Worm (Caenorhabditis elegans) whole organism, L2 larva: ENCODE measurements around the gene C14B9.10.

Source experiments
- C34F6.9 ChIP-seq: fragments of 150-350 bp; optimal IDR thresholded peaks from 2 replicates; lab custom pipeline; 2014; ENCODE audit warnings: missing biosample characterization, missing genetic modification characterization
- F13H6.1 ChIP-seq: sonication (generic microtip); optimal IDR thresholded peaks from 2 replicates; lab custom pipeline; 2016; ENCODE audit warnings: missing genetic modification characterization, missing compliant biosample characterization
- R02D3.7 ChIP-seq: fragments of 150-350 bp; optimal IDR thresholded peaks from 2 replicates; lab custom pipeline; 2014; ENCODE audit warnings: missing biosample characterization, missing genetic modification characterization
- ZK546.5 ChIP-seq: sonication (generic microtip); optimal IDR thresholded peaks from 2 replicates; lab custom pipeline; 2017; ENCODE audit warnings: missing biosample characterization, missing genetic modification characterization
- aly-2 ChIP-seq: fragments of 150-350 bp; optimal IDR thresholded peaks from 2 replicates; lab custom pipeline; 2014; ENCODE audit warnings: missing biosample characterization, missing genetic modification characterization
- blmp-1 ChIP-seq: sonication (generic microtip); optimal IDR thresholded peaks from 2 replicates; lab custom pipeline; 2017; ENCODE audit warnings: missing genetic modification characterization, mild to moderate bottlenecking, missing compliant biosample characterization, antibody characterized with exemption, moderate library complexity; ENCODE audit not compliant: insufficient read depth
- ceh-16 ChIP-seq: fragments of 150-350 bp; optimal IDR thresholded peaks from 2 replicates; lab custom pipeline; 2014; ENCODE audit warnings: missing biosample characterization, missing genetic modification characterization
- crh-2 ChIP-seq: sonication (generic microtip); optimal IDR thresholded peaks from 2 replicates; lab custom pipeline; 2017; ENCODE audit warnings: missing biosample characterization, missing genetic modification characterization
- fos-1 ChIP-seq: fragments of 150-350 bp; optimal IDR thresholded peaks from 2 replicates; lab custom pipeline; 2014; ENCODE audit warnings: missing biosample characterization, missing genetic modification characterization
- gmeb-1 ChIP-seq: fragments of 150-350 bp; optimal IDR thresholded peaks from 2 replicates; lab custom pipeline; 2014; ENCODE audit warnings: missing biosample characterization, missing genetic modification characterization
- lin-13 ChIP-seq: fragments of 150-350 bp; optimal IDR thresholded peaks from 2 replicates; lab custom pipeline; 2014; ENCODE audit warnings: missing biosample characterization, missing genetic modification reagents, missing genetic modification characterization
- lin-39 ChIP-seq: fragments of 150-350 bp; optimal IDR thresholded peaks from 2 replicates; lab custom pipeline; 2014; ENCODE audit warnings: missing biosample characterization, missing genetic modification reagents, missing genetic modification characterization
- lsy-2 ChIP-seq, 2 experiments: fragments of 150-350 bp in 1 of 2; sonication (generic microtip) in 1 of 2; optimal IDR thresholded peaks; 2 replicates each; lab custom pipeline; 2014 to 2017; ENCODE audit warnings: missing biosample characterization in 2 of 2, missing genetic modification characterization in 2 of 2
- mab-5 ChIP-seq: fragments of 150-350 bp; optimal IDR thresholded peaks from 2 replicates; lab custom pipeline; 2014; ENCODE audit warnings: missing biosample characterization, missing genetic modification characterization
- mdl-1 ChIP-seq, 2 experiments: fragments of 150-350 bp in 1 of 2; sonication (generic microtip) in 1 of 2; optimal IDR thresholded peaks; 2 replicates each; lab custom pipeline; 2017; ENCODE audit warnings: missing biosample characterization in 2 of 2, missing genetic modification characterization in 2 of 2
- nhr-12 ChIP-seq: fragments of 150-350 bp; optimal IDR thresholded peaks from 2 replicates; lab custom pipeline; 2014; ENCODE audit warnings: missing biosample characterization, missing genetic modification characterization
- nhr-129 ChIP-seq: fragments of 150-350 bp; optimal IDR thresholded peaks from 2 replicates; lab custom pipeline; 2014; ENCODE audit warnings: missing biosample characterization, missing genetic modification characterization
- nhr-21 ChIP-seq: fragments of 150-350 bp; optimal IDR thresholded peaks from 2 replicates; lab custom pipeline; 2014; ENCODE audit warnings: missing biosample characterization, missing genetic modification characterization
- nhr-23 ChIP-seq: fragments of 150-350 bp; optimal IDR thresholded peaks from 2 replicates; lab custom pipeline; 2014; ENCODE audit warnings: missing biosample characterization, missing genetic modification reagents, missing genetic modification characterization
- nhr-25 ChIP-seq: fragments of 150-350 bp; sonication (generic microtip); optimal IDR thresholded peaks from 3 replicates; lab custom pipeline; 2014; ENCODE audit warnings: missing biosample characterization, missing genetic modification characterization
- nhr-6 ChIP-seq: fragments of 150-350 bp; optimal IDR thresholded peaks from 2 replicates; lab custom pipeline; 2014; ENCODE audit warnings: missing biosample characterization, missing genetic modification characterization
- nhr-77 ChIP-seq: fragments of 150-350 bp; optimal IDR thresholded peaks from 2 replicates; lab custom pipeline; 2014; ENCODE audit warnings: missing biosample characterization, missing genetic modification characterization
- peb-1 ChIP-seq: fragments of 150-350 bp; optimal IDR thresholded peaks from 2 replicates; lab custom pipeline; 2014; ENCODE audit warnings: missing biosample characterization, missing genetic modification characterization
- sem-4 ChIP-seq: fragments of 150-350 bp; optimal IDR thresholded peaks from 2 replicates; lab custom pipeline; 2014; ENCODE audit warnings: missing biosample characterization, missing genetic modification reagents, missing genetic modification characterization
- skn-1 ChIP-seq: sonication (generic microtip); optimal IDR thresholded peaks from 2 replicates; lab custom pipeline; 2017; ENCODE audit warnings: missing biosample characterization, missing genetic modification characterization
- sma-3 ChIP-seq: sonication (generic microtip); optimal IDR thresholded peaks from 2 replicates; lab custom pipeline; 2016; ENCODE audit warnings: missing genetic modification reagents, missing genetic modification characterization, missing compliant biosample characterization
- sma-9 ChIP-seq, 2 experiments: fragments of 150-350 bp in 1 of 2; sonication (generic microtip) in 1 of 2; optimal IDR thresholded peaks; 2 replicates each; lab custom pipeline; 2014 to 2016; ENCODE audit warnings: missing genetic modification characterization in 2 of 2, mild to moderate bottlenecking in 1 of 2, missing biosample characterization in 1 of 2, missing compliant biosample characterization in 1 of 2, missing genetic modification reagents in 1 of 2, moderate library complexity in 1 of 2
- snpc-4 ChIP-seq: fragments of 150-350 bp; optimal IDR thresholded peaks from 2 replicates; lab custom pipeline; 2014; ENCODE audit warnings: missing biosample characterization, missing genetic modification characterization
- unc-55 ChIP-seq: fragments of 150-350 bp; sonication (generic microtip); optimal IDR thresholded peaks from 3 replicates; lab custom pipeline; 2014; ENCODE audit warnings: missing biosample characterization, missing genetic modification reagents, missing genetic modification characterization
- unc-62 ChIP-seq: fragments of 150-350 bp; optimal IDR thresholded peaks from 2 replicates; lab custom pipeline; 2014; ENCODE audit warnings: missing biosample characterization, missing genetic modification reagents, missing genetic modification characterization
- zag-1 ChIP-seq: fragments of 150-350 bp; optimal IDR thresholded peaks from 2 replicates; lab custom pipeline; 2014; ENCODE audit warnings: missing biosample characterization, missing genetic modification characterization
- ztf-4 ChIP-seq: fragments of 150-350 bp; optimal IDR thresholded peaks from 2 replicates; lab custom pipeline; 2014; ENCODE audit warnings: missing biosample characterization, missing genetic modification characterization

The C14B9.10 gene

DNA sequence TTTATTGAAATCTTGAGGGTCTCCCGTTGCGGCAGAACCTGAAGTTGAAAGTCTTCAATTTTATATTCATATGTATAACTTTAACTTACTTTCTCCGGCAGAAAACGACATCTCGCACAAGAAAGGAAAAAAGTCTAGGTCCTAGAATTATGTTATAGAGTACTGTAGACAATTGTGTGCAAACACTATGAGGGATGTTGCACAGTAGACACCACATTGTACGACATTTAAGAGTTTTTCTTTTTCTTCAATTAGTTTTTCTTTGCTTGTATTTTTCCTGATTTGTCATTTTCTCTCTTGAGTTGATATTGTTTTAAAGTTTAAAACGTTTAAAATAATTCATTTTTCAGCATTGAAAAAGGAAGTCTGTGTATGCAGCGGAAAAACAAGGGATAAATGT lies 45.3 kb upstream of the C14B9.10 start, which contains the start of the genes K06H7.7 and grp-1 (continued):
- TF ChIP-seq nhr-77 (tag; lab: Kevin White, UChicago) = no peak

DNA sequence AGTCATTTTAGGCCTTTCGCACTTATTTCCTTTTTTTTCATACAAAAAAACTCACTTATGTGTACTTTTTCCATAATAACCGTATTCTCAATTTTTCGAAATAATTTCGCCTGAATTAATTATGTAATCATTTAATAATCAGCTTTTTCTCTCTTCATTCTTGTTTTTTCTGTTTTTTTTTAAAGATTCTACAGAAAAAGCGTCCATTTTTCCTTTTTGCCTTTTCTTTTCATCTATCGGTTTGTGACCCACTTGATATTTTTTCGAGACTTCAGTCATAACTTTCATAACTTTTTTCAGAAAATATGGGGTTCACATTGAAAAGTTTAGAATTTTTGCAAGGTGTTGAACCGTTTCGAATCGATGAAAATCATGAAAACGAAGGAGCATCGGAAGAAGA lies 42.4 kb upstream of the C14B9.10 start, which contains the start of gene vms-1:
Gene vms-1 (plus strand): TSS at position 301 of the 400 bp plus-strand sequence.
- no peak for TF ChIP-seq nhr-6 (tag; lab: Kevin White, UChicago)
- no peak for TF ChIP-seq sma-3 (GFP tag; lab: Kevin White, UChicago)
- no peak for TF ChIP-seq skn-1 (tag; lab: Kevin White, UChicago)
- TF ChIP-seq nhr-12 (tag; lab: Kevin White, UChicago) = no peak

DNA sequence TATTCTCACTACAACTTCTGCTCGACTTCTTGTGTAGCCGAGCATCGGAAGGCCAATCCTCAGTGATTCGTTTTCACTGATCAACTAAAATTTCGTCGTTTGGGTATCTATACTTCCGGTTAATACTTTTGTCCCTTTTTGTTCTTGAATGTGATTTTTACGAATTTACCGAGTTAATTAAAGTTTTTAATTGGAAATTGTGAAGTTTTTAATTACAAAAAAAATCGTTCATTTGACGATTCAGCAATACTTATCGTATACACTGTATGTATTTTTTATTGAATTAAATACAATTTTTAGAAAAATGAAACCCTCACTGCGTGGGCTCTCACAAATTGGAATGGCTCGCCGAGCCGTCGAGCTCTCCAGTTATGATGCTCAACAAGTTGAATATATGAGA lies 39.2 kb upstream of the C14B9.10 start, which contains the start of gene idi-1:
Gene idi-1 (plus strand): TSS at position 301 of the 400 bp plus-strand sequence.
- no peak for TF ChIP-seq ztf-4 (tag; lab: Kevin White, UChicago)
- no peak for TF ChIP-seq lin-39 (tag; lab: Kevin White, UChicago)
- no peak for TF ChIP-seq nhr-25 (tag; lab: Kevin White, UChicago)
- TF ChIP-seq ceh-16 (tag; lab: Kevin White, UChicago) = no peak
- no peak for TF ChIP-seq nhr-21 (tag; lab: Kevin White, UChicago)
- no peak for TF ChIP-seq R02D3.7 (tag; lab: Kevin White, UChicago)
- no peak for TF ChIP-seq zag-1 (tag; lab: Kevin White, UChicago)

DNA sequence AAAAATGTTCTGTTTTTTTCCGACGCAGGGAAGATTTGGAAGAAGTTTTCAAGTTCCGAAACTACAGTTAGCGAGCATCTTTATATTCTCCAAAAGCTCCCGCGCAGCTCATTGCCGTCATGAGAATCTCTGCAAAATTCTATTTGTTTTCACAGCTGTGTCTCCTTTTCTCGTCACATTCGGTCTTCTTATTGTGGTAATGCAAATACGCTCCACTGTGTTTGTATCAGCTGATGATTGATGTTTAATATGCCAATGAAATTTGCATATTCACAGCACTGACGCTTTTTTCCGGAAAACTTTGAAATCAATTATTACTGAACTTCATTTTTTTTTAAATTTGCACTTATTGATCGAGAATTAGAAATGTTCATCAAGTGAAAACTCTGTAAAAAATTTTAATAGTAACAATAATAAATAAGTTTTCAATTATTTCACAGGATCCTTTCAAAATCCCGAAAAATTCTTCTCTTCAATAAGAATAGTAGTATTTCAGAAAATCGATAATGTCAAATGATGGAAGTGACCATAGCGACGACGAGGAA lies 37.5 kb upstream of the C14B9.10 start, which contains the start of gene K06H7.2:
Gene K06H7.2 (plus strand): TSS at position 495 of the 545 bp plus-strand sequence.
- TF ChIP-seq gmeb-1 (tag; lab: Kevin White, UChicago) (peak; percentile 45), crh-2 (tag; lab: Kevin White, UChicago) (peak; percentile 74), R02D3.7 (tag; lab: Kevin White, UChicago) (no peak), nhr-21 (tag; lab: Kevin White, UChicago) (no peak), C34F6.9 (tag; lab: Kevin White, UChicago) (peak; percentile 95), skn-1 (tag; lab: Kevin White, UChicago) (peak; percentile 28), nhr-25 (tag; lab: Kevin White, UChicago) (peak; percentile 46), zag-1 (tag; lab: Kevin White, UChicago) (peak; percentile 31), nhr-129 (tag; lab: Kevin White, UChicago) (peak; percentile 76), unc-55 (peak; percentile 83), mab-5 (tag; lab: Kevin White, UChicago) (peak; percentile 65), ceh-16 (tag; lab: Kevin White, UChicago) (no peak), fos-1 (tag; lab: Kevin White, UChicago) (peak; percentile 36), lin-13 (GFP tag; lab: Kevin White, UChicago) (peak; percentile 28), lsy-2 (tag; optimal IDR thresholded peaks at IDR 0.05; lab: Kevin White, UChicago) (peak; percentile 63 to 85), snpc-4 (tag; lab: Kevin White, UChicago) (no peak), nhr-6 (tag; lab: Kevin White, UChicago) (peak; percentile 22), ztf-4 (tag; lab: Kevin White, UChicago) (peak; percentile 3), sem-4 (tag; lab: Kevin White, UChicago) (peak; percentile 20)

DNA sequence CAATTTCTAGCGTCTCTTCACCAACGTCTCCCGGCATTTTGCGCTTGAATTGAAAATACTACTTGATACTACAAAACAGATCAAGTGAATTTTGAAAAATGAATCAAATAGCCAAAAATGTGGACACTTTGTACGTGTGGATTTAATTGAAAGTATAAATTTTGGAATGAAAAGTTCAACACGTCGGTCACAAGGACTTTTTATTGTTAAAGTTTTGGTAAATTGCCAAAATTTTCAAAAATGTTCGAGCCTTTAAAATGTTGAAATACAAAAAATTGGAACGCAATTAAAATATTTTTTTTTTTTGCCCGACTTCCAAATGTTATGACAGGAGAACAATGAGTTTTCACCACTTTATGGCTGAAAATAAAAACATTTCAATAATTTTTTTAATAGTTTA lies 32.5 kb upstream of the C14B9.10 start, which contains the start of gene K06H7.8:
Gene K06H7.8 (minus strand): TSS at position 101 of the 400 bp plus-strand sequence.
- TF ChIP-seq lsy-2 (tag; optimal IDR thresholded peaks at IDR 0.05; lab: Kevin White, UChicago) (no peak), aly-2 (tag; lab: Kevin White, UChicago) (no peak), peb-1 (tag; lab: Kevin White, UChicago) (no peak), nhr-12 (tag; lab: Kevin White, UChicago) (no peak), R02D3.7 (tag; lab: Kevin White, UChicago) (no peak), blmp-1 (tag; lab: Kevin White, UChicago) (no peak), lin-39 (tag; lab: Kevin White, UChicago) (no peak), zag-1 (tag; lab: Kevin White, UChicago) (no peak), ZK546.5 (tag; lab: Kevin White, UChicago) (no peak), nhr-23 (tag; lab: Kevin White, UChicago) (no peak), snpc-4 (tag; lab: Kevin White, UChicago) (no peak), unc-62 (GFP tag; lab: Kevin White, UChicago) (no peak), mdl-1 (tag; optimal IDR thresholded peaks at IDR 0.05; lab: Kevin White, UChicago) (no peak), F13H6.1 (tag; lab: Kevin White, UChicago) (no peak), sma-9 (GFP tag; optimal IDR thresholded peaks at IDR 0.05; lab: Kevin White, UChicago) (no peak), sma-9 (tag; optimal IDR thresholded peaks at IDR 0.05; lab: Kevin White, UChicago) (no peak)
